Fruit fly (Drosophila melanogaster) whole organism, embryonic: ENCODE measurements around the gene TRAM.

Experiments used
- Aef1 ChIP-seq: fragments of 200-800 bp; sonication (Bioruptor generic); IDR thresholded peaks from 3 replicates; pipeline ENCODE4 v1.3.6; 2022; ENCODE audit warnings: missing biosample characterization, missing genetic modification characterization
- BEAF-32 ChIP-seq: fragments of 200-800 bp; sonication (Bioruptor generic); optimal IDR thresholded peaks from 3 replicates; lab custom pipeline; 2017; ENCODE audit warnings: missing biosample characterization, missing genetic modification characterization, mild to moderate bottlenecking, moderate library complexity, missing genetic modification reagents
- CG10321 ChIP-seq: fragments of 200-800 bp; sonication (Bioruptor generic); IDR thresholded peaks from 2 replicates; pipeline ENCODE4 v1.3.6; 2022; ENCODE audit warnings: missing biosample characterization, missing genetic modification characterization
- CG10979 ChIP-seq: fragments of 200-800 bp; sonication (Bioruptor generic); optimal IDR thresholded peaks from 2 replicates; lab custom pipeline; 2018; ENCODE audit warnings: missing biosample characterization, mild to moderate bottlenecking, missing genetic modification characterization, moderate library complexity
- CG11560 ChIP-seq: fragments of 200-800 bp; sonication (Bioruptor generic); IDR thresholded peaks from 3 replicates; pipeline ENCODE4 v1.3.6; 2022; ENCODE audit warnings: missing biosample characterization, missing genetic modification characterization
- CG11696 ChIP-seq: fragments of 200-800 bp; sonication (Bioruptor generic); IDR thresholded peaks from 2 replicates; pipeline ENCODE4 v1.3.6; 2022; ENCODE audit warnings: missing biosample characterization, missing genetic modification characterization
- CG12104 ChIP-seq: fragments of 200-800 bp; sonication (Bioruptor generic); optimal IDR thresholded peaks from 3 replicates; lab custom pipeline; 2016; ENCODE audit warnings: missing biosample characterization, missing genetic modification characterization
- CG14050 ChIP-seq: fragments of 200-800 bp; sonication (Bioruptor generic); IDR thresholded peaks from 3 replicates; pipeline ENCODE4 v1.3.6; 2022; ENCODE audit warnings: missing biosample characterization, missing genetic modification characterization
- CG17359 ChIP-seq: fragments of 200-800 bp; sonication (Bioruptor generic); optimal IDR thresholded peaks from 3 replicates; lab custom pipeline; 2018; ENCODE audit warnings: missing biosample characterization, mild to moderate bottlenecking, missing genetic modification characterization, moderate library complexity
- CG17568 ChIP-seq: fragments of 200-800 bp; sonication (Bioruptor generic); optimal IDR thresholded peaks from 2 replicates; lab custom pipeline; 2018; ENCODE audit warnings: missing biosample characterization, mild to moderate bottlenecking, missing genetic modification characterization, moderate library complexity
- CG17612 ChIP-seq: fragments of 200-800 bp; sonication (Bioruptor generic); IDR thresholded peaks from 2 replicates; pipeline ENCODE4 v1.3.6; 2022; ENCODE audit warnings: missing biosample characterization, missing genetic modification characterization
- CG2875 ChIP-seq: fragments of 200-800 bp; sonication (Bioruptor generic); optimal IDR thresholded peaks from 2 replicates; lab custom pipeline; 2017; ENCODE audit warnings: missing biosample characterization, mild to moderate bottlenecking, missing genetic modification characterization, missing genetic modification reagents
- CG30431 ChIP-seq: fragments of 200-800 bp; sonication (Bioruptor generic); optimal IDR thresholded peaks from 2 replicates; lab custom pipeline; 2017; ENCODE audit warnings: missing biosample characterization, missing genetic modification characterization
- CG33557 ChIP-seq: fragments of 200-800 bp; sonication (Bioruptor generic); optimal IDR thresholded peaks from 2 replicates; lab custom pipeline; 2019; ENCODE audit warnings: missing biosample characterization, mild to moderate bottlenecking, missing genetic modification characterization, moderate library complexity
- CG34376 ChIP-seq: fragments of 200-800 bp; sonication (Bioruptor generic); optimal IDR thresholded peaks from 2 replicates; lab custom pipeline; 2018; ENCODE audit warnings: missing biosample characterization, mild to moderate bottlenecking, missing genetic modification characterization
- CG34422 ChIP-seq: fragments of 200-800 bp; sonication (Bioruptor generic); IDR thresholded peaks from 3 replicates; pipeline ENCODE4 v1.3.6; 2022; ENCODE audit warnings: missing biosample characterization, missing genetic modification characterization
- CG4820 ChIP-seq: fragments of 200-800 bp; sonication (Bioruptor generic); optimal IDR thresholded peaks from 3 replicates; lab custom pipeline; 2016; ENCODE audit warnings: missing biosample characterization, missing genetic modification characterization
- CG4854 ChIP-seq: fragments of 200-800 bp; sonication (Bioruptor generic); optimal IDR thresholded peaks from 2 replicates; lab custom pipeline; 2016; ENCODE audit warnings: missing biosample characterization, missing genetic modification characterization, inconsistent platforms
- CG5180 ChIP-seq: fragments of 200-800 bp; sonication (Bioruptor generic); optimal IDR thresholded peaks from 3 replicates; lab custom pipeline; 2017; ENCODE audit warnings: missing biosample characterization, missing genetic modification characterization, mild to moderate bottlenecking, moderate library complexity, missing genetic modification reagents
- CG5953 ChIP-seq: fragments of 200-800 bp; sonication (Bioruptor generic); IDR thresholded peaks from 2 replicates; pipeline ENCODE4 v1.3.6; 2022; ENCODE audit warnings: missing biosample characterization, missing genetic modification characterization
- CG6272 ChIP-seq: fragments of 200-800 bp; sonication (Bioruptor generic); IDR thresholded peaks from 2 replicates; pipeline ENCODE4 v1.3.6; 2022; ENCODE audit warnings: missing biosample characterization, missing genetic modification characterization
- CG7271 ChIP-seq: fragments of 200-800 bp; sonication (Bioruptor generic); optimal IDR thresholded peaks from 2 replicates; lab custom pipeline; 2018; ENCODE audit warnings: missing biosample characterization, mild to moderate bottlenecking, missing genetic modification characterization, moderate library complexity
- CrebB ChIP-seq: fragments of 200-800 bp; sonication (Bioruptor generic); optimal IDR thresholded peaks from 3 replicates; lab custom pipeline; 2018; ENCODE audit warnings: missing biosample characterization, mild to moderate bottlenecking, missing genetic modification characterization
- Eip74EF ChIP-seq, 2 experiments: fragments of 200-800 bp in 1 of 2; fragments of >200 bp in 1 of 2; sonication (Bioruptor generic) in 1 of 2; optimal IDR thresholded peaks; 2 replicates each; lab custom pipeline; 2017 to 2019; ENCODE audit warnings: missing biosample characterization in 2 of 2, missing genetic modification characterization in 2 of 2, mild to moderate bottlenecking in 1 of 2, moderate library complexity in 1 of 2
- HLHmδ ChIP-seq: fragments of 200-800 bp; sonication (Bioruptor generic); optimal IDR thresholded peaks from 2 replicates; lab custom pipeline; 2018; ENCODE audit warnings: missing biosample characterization, mild to moderate bottlenecking, missing genetic modification characterization, moderate library complexity
- NC2α ChIP-seq: fragments of 200-800 bp; sonication (Bioruptor generic); optimal IDR thresholded peaks from 2 replicates; lab custom pipeline; 2016; ENCODE audit warnings: missing biosample characterization, missing genetic modification characterization
- NFAT ChIP-seq: fragments of 200-800 bp; sonication (Bioruptor generic); IDR thresholded peaks from 2 replicates; pipeline ENCODE4 v1.3.6; 2022; ENCODE audit warnings: missing biosample characterization, missing genetic modification characterization
- Oaz ChIP-seq: fragments of 200-800 bp; sonication (Bioruptor generic); IDR thresholded peaks from 2 replicates; pipeline ENCODE4 v1.3.6; 2022; ENCODE audit warnings: missing biosample characterization, missing genetic modification characterization
- PHDP ChIP-seq: fragments of 200-800 bp; sonication (Bioruptor generic); optimal IDR thresholded peaks from 3 replicates; lab custom pipeline; 2018; ENCODE audit warnings: missing biosample characterization, mild to moderate bottlenecking, missing genetic modification characterization, moderate library complexity
- Six4 ChIP-seq: fragments of 200-800 bp; sonication (Bioruptor generic); optimal IDR thresholded peaks from 2 replicates; lab custom pipeline; 2016; ENCODE audit warnings: missing biosample characterization, missing genetic modification characterization
- Tbp ChIP-seq: fragments of >200 bp; optimal IDR thresholded peaks from 2 replicates; lab custom pipeline; 2018; ENCODE audit warnings: missing biosample characterization, missing genetic modification characterization
- Trl ChIP-seq, 3 experiments: fragments of >200 bp in 2 of 3; fragments of 200-800 bp in 1 of 3; sonication (Bioruptor generic) in 1 of 3; optimal IDR thresholded peaks; 2 replicates in 1 of 3; 3 replicates in 2 of 3; lab custom pipeline; 2016 to 2017; ENCODE audit warnings: missing biosample characterization in 1 of 3, missing genetic modification characterization in 1 of 3
- Xrp1 ChIP-seq: fragments of 200-800 bp; sonication (Bioruptor generic); IDR thresholded peaks from 2 replicates; pipeline ENCODE4 v1.3.6; 2022; ENCODE audit warnings: missing biosample characterization, missing genetic modification characterization
- YL-1 ChIP-seq: fragments of 200-800 bp; sonication (Bioruptor generic); optimal IDR thresholded peaks from 3 replicates; lab custom pipeline; 2017; ENCODE audit warnings: missing biosample characterization, mild to moderate bottlenecking, missing genetic modification characterization
- ato ChIP-seq: fragments of 200-800 bp; sonication (Bioruptor generic); IDR thresholded peaks from 2 replicates; pipeline ENCODE4 v1.3.6; 2022; ENCODE audit warnings: missing biosample characterization, missing genetic modification characterization; ENCODE audit not compliant: partially characterized antibody
- crc ChIP-seq: fragments of 200-800 bp; sonication (Bioruptor generic); optimal IDR thresholded peaks from 2 replicates; lab custom pipeline; 2016; ENCODE audit warnings: missing biosample characterization, missing genetic modification characterization
- croc ChIP-seq: fragments of 200-800 bp; sonication (Bioruptor generic); conservative IDR thresholded peaks from 3 replicates; pipeline ENCODE4 v1.3.6; 2022; ENCODE audit warnings: missing biosample characterization, missing genetic modification characterization
- dan ChIP-seq: fragments of 200-800 bp; sonication (Bioruptor generic); IDR thresholded peaks from 2 replicates; pipeline ENCODE4 v1.3.6; 2022; ENCODE audit warnings: missing biosample characterization, missing genetic modification characterization
- eyg ChIP-seq: fragments of 200-800 bp; sonication (Bioruptor generic); optimal IDR thresholded peaks from 3 replicates; lab custom pipeline; 2016; ENCODE audit warnings: missing biosample characterization, missing genetic modification characterization
- fd96Cb ChIP-seq: fragments of 200-800 bp; sonication (Bioruptor generic); optimal IDR thresholded peaks from 2 replicates; lab custom pipeline; 2018; ENCODE audit warnings: missing biosample characterization, mild to moderate bottlenecking, missing genetic modification characterization, moderate library complexity
- jumu ChIP-seq: fragments of 200-800 bp; sonication (Bioruptor generic); optimal IDR thresholded peaks from 3 replicates; lab custom pipeline; 2016; ENCODE audit warnings: missing biosample characterization, missing genetic modification characterization
- nom ChIP-seq: fragments of 200-800 bp; sonication (Bioruptor generic); optimal IDR thresholded peaks from 2 replicates; lab custom pipeline; 2017; ENCODE audit warnings: missing biosample characterization, missing genetic modification characterization, mild to moderate bottlenecking, moderate library complexity, missing genetic modification reagents
- org-1 ChIP-seq: fragments of 200-800 bp; sonication (Bioruptor generic); optimal IDR thresholded peaks from 2 replicates; lab custom pipeline; 2017; ENCODE audit warnings: missing biosample characterization, missing genetic modification characterization
- phol ChIP-seq: fragments of 200-800 bp; sonication (Bioruptor generic); optimal IDR thresholded peaks from 3 replicates; lab custom pipeline; 2018; ENCODE audit warnings: missing biosample characterization, mild to moderate bottlenecking, missing genetic modification characterization, moderate library complexity
- pnt ChIP-seq: fragments of 200-800 bp; sonication (Bioruptor generic); optimal IDR thresholded peaks from 3 replicates; lab custom pipeline; 2016; ENCODE audit warnings: missing biosample characterization, missing genetic modification characterization
- row ChIP-seq: fragments of 200-800 bp; sonication (Bioruptor generic); IDR thresholded peaks from 3 replicates; pipeline ENCODE4 v1.3.6; 2022; ENCODE audit warnings: missing biosample characterization, missing genetic modification characterization
- shn ChIP-seq: fragments of 200-800 bp; sonication (Bioruptor generic); optimal IDR thresholded peaks from 3 replicates; lab custom pipeline; 2016; ENCODE audit warnings: missing biosample characterization, missing genetic modification characterization
- twi ChIP-seq: fragments of 200-800 bp; optimal IDR thresholded peaks from 2 replicates; lab custom pipeline; 2019; ENCODE audit warnings: missing biosample characterization, mild to moderate bottlenecking, missing genetic modification characterization, moderate library complexity
- tx ChIP-seq: fragments of 200-800 bp; sonication (Bioruptor generic); optimal IDR thresholded peaks from 2 replicates; lab custom pipeline; 2016; ENCODE audit warnings: missing biosample characterization, missing genetic modification characterization
- vnd ChIP-seq: fragments of 200-800 bp; sonication (Bioruptor generic); IDR thresholded peaks from 3 replicates; pipeline ENCODE4 v1.3.6; 2022; ENCODE audit warnings: missing biosample characterization, missing genetic modification characterization; ENCODE audit not compliant: partially characterized antibody

TRAM gene

dm6 chrX:955873-956272, 20.8 kb downstream of the TRAM start (continued):
- TF ChIP-seq Trl (optimal IDR thresholded peaks at IDR 0.05; lab: Kevin White, UChicago) (no peak), Trl (GFP tag; optimal IDR thresholded peaks at IDR 0.05; lab: Kevin White, UChicago) (peak; percentile 62), CG2875 (GFP tag; lab: Kevin White, UChicago) (no peak), row (peak; percentile 66), croc (0 out of 3 replicates have a peak, but pooled peaks have one; percentile 30), vnd (GFP tag; lab: Robert Waterston, UW) (no peak), CG10979 (tag; lab: Kevin White, UChicago) (peak; percentile 55), CG11696 (no peak), phol (tag; lab: Kevin White, UChicago) (peak; percentile 62), tx (GFP tag; lab: Kevin White, UChicago) (peak; percentile 37), jumu (peak; percentile 60), CG5953 (GFP tag; lab: Robert Waterston, UW) (no peak), CG17612 (GFP tag; lab: Robert Waterston, UW) (no peak), dan (no peak), CG33557 (GFP tag; lab: Kevin White, UChicago) (no peak), pnt (GFP tag; lab: Kevin White, UChicago) (peak; percentile 67), fd96Cb (tag; lab: Kevin White, UChicago) (peak; percentile 61), ato (GFP tag; lab: Robert Waterston, UW) (no peak), eyg (GFP tag; lab: Kevin White, UChicago) (no peak), CG14050 (GFP tag; lab: Robert Waterston, UW) (peak; percentile 21; the same call in 1 of the 3 replicates), twi (no peak), YL-1 (GFP tag; lab: Kevin White, UChicago) (no peak), CG17359 (tag; lab: Kevin White, UChicago) (peak; percentile 65), crc (peak; percentile 48), CG5180 (GFP tag; lab: Kevin White, UChicago) (peak; percentile 15), Aef1 (GFP tag; lab: Robert Waterston, UW) (peak; percentile 59; the same call in 2 of the 3 replicates), CG12104 (GFP tag; lab: Kevin White, UChicago) (no peak), CrebB (tag; lab: Kevin White, UChicago) (peak; percentile 0), shn (peak; percentile 22), Xrp1 (GFP tag; lab: Robert Waterston, UW) (peak; percentile 54; the same call in 1 of the 2 replicates), CG34376 (GFP tag; lab: Kevin White, UChicago) (no peak), Eip74EF (GFP tag; optimal IDR thresholded peaks at IDR 0.05; lab: Kevin White, UChicago) (no peak), NFAT (peak; percentile 12; the same call in 1 of the 2 replicates), CG17568 (GFP tag; lab: Kevin White, UChicago) (no peak), Tbp (GFP tag; lab: Kevin White, UChicago) (no peak), CG30431 (peak; percentile 36), PHDP (tag; lab: Kevin White, UChicago) (peak; percentile 60), BEAF-32 (GFP tag; lab: Kevin White, UChicago) (no peak), org-1 (GFP tag; lab: Kevin White, UChicago) (peak; percentile 41), CG7271 (no peak), Oaz (GFP tag; lab: Robert Waterston, UW) (no peak), CG4820 (GFP tag; lab: Kevin White, UChicago) (peak; percentile 39), CG6272 (no peak), HLHmδ (GFP tag; lab: Kevin White, UChicago) (no peak), nom (GFP tag; lab: Kevin White, UChicago) (no peak), CG10321 (no peak), Six4 (peak; percentile 39), CG4854 (GFP tag; lab: Kevin White, UChicago) (no peak), CG11560 (tag; lab: Robert Waterston, UW) (0 out of 3 replicates have a peak, but pooled peaks have one; percentile 46), CG34422 (GFP tag; lab: Robert Waterston, UW) (peak; percentile 61; the same call in 2 of the 3 replicates), NC2α (GFP tag; lab: Kevin White, UChicago) (no peak)
